Fruit fly (Drosophila melanogaster): Measurements from ENCODE around the gene CG14932.

The CG14932 gene

dm6 chr2L:11804228-11805044, 14.7 kb downstream of the CG14932 start (continued):
- TF ChIP-seq CG15073 (GFP tag; optimal IDR thresholded peaks at IDR 0.05) (no peak), Xrp1 (GFP tag; IDR thresholded peaks at IDR 0.05) (no peak), fd96Cb (tag; optimal IDR thresholded peaks at IDR 0.05) (no peak), CG7357 (GFP tag; IDR thresholded peaks at IDR 0.05) (no peak), Ada2b (GFP tag; IDR thresholded peaks at IDR 0.05) (no peak), tgo (GFP tag; IDR thresholded peaks at IDR 0.05) (no peak), CG1024 (GFP tag; IDR thresholded peaks at IDR 0.05) (no peak), PHDP (tag; optimal IDR thresholded peaks at IDR 0.05) (no peak), maf-S (GFP tag; optimal IDR thresholded peaks at IDR 0.05) (no peak), CrebB (tag; optimal IDR thresholded peaks at IDR 0.05) (no peak), Jarid2 (GFP tag; optimal IDR thresholded peaks at IDR 0.05) (no peak), ftz-f1 (GFP tag; optimal IDR thresholded peaks at IDR 0.05) (no peak), CG1529 (GFP tag; optimal IDR thresholded peaks at IDR 0.05) (no peak), CG32767 (GFP tag; IDR thresholded peaks at IDR 0.05) (no peak), bcd (GFP tag; optimal IDR thresholded peaks at IDR 0.05) (no peak), dati (GFP tag; IDR thresholded peaks at IDR 0.05) (no peak), croc (GFP tag; conservative IDR thresholded peaks at IDR 0.05) (no peak), CG31441 (GFP tag; IDR thresholded peaks at IDR 0.05) (no peak), Hand (GFP tag; optimal IDR thresholded peaks at IDR 0.05) (no peak), z (GFP tag; IDR thresholded peaks at IDR 0.05) (no peak), shn (GFP tag; optimal IDR thresholded peaks at IDR 0.05) (no peak), Optix (GFP tag; IDR thresholded peaks at IDR 0.05) (no peak), CG10543 (GFP tag; optimal IDR thresholded peaks at IDR 0.05) (no peak), Opbp (GFP tag; IDR thresholded peaks at IDR 0.05; ENCODE audit: partially characterized antibody) (no peak), Gug (GFP tag; IDR thresholded peaks at IDR 0.05) (no peak), Eip74EF (GFP tag; optimal IDR thresholded peaks at IDR 0.05) (no peak), fd64A (GFP tag; optimal IDR thresholded peaks at IDR 0.05) (no peak), B-H1 (GFP tag; IDR thresholded peaks at IDR 0.05) (no peak; the same call in 2 of the 3 replicates), sens (GFP tag) (peak; percentile 27), Lhr (GFP tag; optimal IDR thresholded peaks at IDR 0.05) (no peak), gfzf (GFP tag; optimal IDR thresholded peaks at IDR 0.05) (no peak), CG4424 (GFP tag; optimal IDR thresholded peaks at IDR 0.05) (no peak), dmrt11E (tag; optimal IDR thresholded peaks at IDR 0.05) (no peak), dm (GFP tag; optimal IDR thresholded peaks at IDR 0.05) (no peak), CG3281 (GFP tag; optimal IDR thresholded peaks at IDR 0.05) (no peak), HmgZ (tag; optimal IDR thresholded peaks at IDR 0.05) (no peak), Hr39 (optimal IDR thresholded peaks at IDR 0.05) (peak; percentile 29), CG4617 (GFP tag; optimal IDR thresholded peaks at IDR 0.05; ENCODE audit: borderline replicate concordance) (no peak), exex (tag; optimal IDR thresholded peaks at IDR 0.05) (no peak), crol (GFP tag; IDR thresholded peaks at IDR 0.05) (peak; percentile 99), da (GFP tag; optimal IDR thresholded peaks at IDR 0.05) (no peak), Scr (GFP tag; IDR thresholded peaks at IDR 0.05; ENCODE audit: partially characterized antibody) (no peak), HmgD (GFP tag; optimal IDR thresholded peaks at IDR 0.05) (no peak), seq (GFP tag; IDR thresholded peaks at IDR 0.05) (peak; percentile 11; the same call in 1 of the 2 replicates), wdn (GFP tag; IDR thresholded peaks at IDR 0.05) (no peak), ara (GFP tag; IDR thresholded peaks at IDR 0.05) (no peak), CG6813 (GFP tag; optimal IDR thresholded peaks at IDR 0.05) (no peak), CG32772 (GFP tag; IDR thresholded peaks at IDR 0.05) (no peak), Hr51 (GFP tag; optimal IDR thresholded peaks at IDR 0.05) (no peak), jing (GFP tag; optimal IDR thresholded peaks at IDR 0.05) (no peak), CG11247 (GFP tag; IDR thresholded peaks at IDR 0.05) (no peak)

Data from whole organism, embryonic.